Worm (Caenorhabditis elegans): Measurements from ENCODE around the gene ZK1290.7.

ZK1290.7 gene

DNA sequence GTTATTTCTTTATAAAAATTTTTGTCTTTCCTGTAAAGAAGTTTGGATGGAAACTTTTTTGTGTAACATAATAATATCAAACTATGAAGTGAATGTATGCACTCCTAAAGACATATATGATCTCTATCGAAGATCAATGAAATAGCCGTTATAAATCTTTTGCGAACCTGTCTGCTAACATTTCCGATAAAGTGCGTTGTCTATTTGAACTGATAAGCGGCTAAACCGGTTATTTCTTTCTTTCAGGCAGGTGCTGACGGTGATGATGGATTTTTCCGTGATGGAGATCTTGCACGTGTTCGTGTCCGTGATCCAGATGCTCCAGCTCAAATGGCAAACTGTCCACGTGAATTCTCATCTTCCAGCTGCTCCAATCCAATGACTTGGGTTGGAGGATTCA, 6.1 kb upstream of the ZK1290.7 start:
- TF ChIP-seq unc-62 (GFP tag; optimal IDR thresholded peaks at IDR 0.05) (no peak), ceh-43 (GFP tag; optimal IDR thresholded peaks at IDR 0.05) (no peak), drap-1 (GFP tag; optimal IDR thresholded peaks at IDR 0.05) (no peak), ceh-83 (GFP tag; optimal IDR thresholded peaks at IDR 0.05) (no peak), lsy-2 (tag; optimal IDR thresholded peaks at IDR 0.05) (no peak), ceh-39 (tag; optimal IDR thresholded peaks at IDR 0.05) (no peak), nhr-76 (tag; optimal IDR thresholded peaks at IDR 0.05) (no peak), elt-3 (tag; optimal IDR thresholded peaks at IDR 0.05) (no peak), zip-8 (tag; optimal IDR thresholded peaks at IDR 0.05) (no peak), ham-2 (GFP tag; optimal IDR thresholded peaks at IDR 0.05) (no peak), nhr-12 (tag; optimal IDR thresholded peaks at IDR 0.05) (no peak), flh-1 (GFP tag; optimal IDR thresholded peaks at IDR 0.05) (no peak), cnd-1 (tag; optimal IDR thresholded peaks at IDR 0.05) (no peak), M03D4.4 (tag; optimal IDR thresholded peaks at IDR 0.05) (no peak), sptf-1 (tag; optimal IDR thresholded peaks at IDR 0.05) (no peak), ztf-11 (tag; optimal IDR thresholded peaks at IDR 0.05) (no peak), elt-1 (tag; optimal IDR thresholded peaks at IDR 0.05; ENCODE audit: borderline replicate concordance, insufficient read depth) (no peak)

DNA sequence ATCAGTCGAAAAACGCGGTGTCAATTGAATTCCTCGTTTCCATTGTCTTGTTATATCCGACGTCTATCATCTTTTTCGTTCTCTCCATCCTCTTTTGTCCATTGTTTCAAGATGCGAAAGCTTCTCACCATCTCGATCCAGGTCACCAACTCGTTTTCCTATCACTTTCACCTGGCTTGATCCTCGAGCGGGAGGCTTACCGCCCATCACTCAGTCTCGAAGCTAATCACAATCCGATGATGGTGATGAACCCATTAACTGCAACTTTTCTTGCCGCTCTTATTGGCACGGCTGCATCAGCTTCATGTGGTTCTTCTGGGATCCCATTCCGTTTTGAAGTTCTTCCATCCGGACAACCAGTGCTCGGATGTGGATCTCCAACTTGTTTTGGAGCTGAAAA, 5.6 kb upstream of the ZK1290.7 start, which contains the start of gene wrt-1:
TSS of gene wrt-1 (plus strand) at position 53 of the 400 bp plus-strand sequence.
- TF ChIP-seq ceh-43 (GFP tag; optimal IDR thresholded peaks at IDR 0.05) (no peak), sptf-1 (tag; optimal IDR thresholded peaks at IDR 0.05) (no peak), ham-2 (GFP tag; optimal IDR thresholded peaks at IDR 0.05) (peak; percentile 13)

DNA sequence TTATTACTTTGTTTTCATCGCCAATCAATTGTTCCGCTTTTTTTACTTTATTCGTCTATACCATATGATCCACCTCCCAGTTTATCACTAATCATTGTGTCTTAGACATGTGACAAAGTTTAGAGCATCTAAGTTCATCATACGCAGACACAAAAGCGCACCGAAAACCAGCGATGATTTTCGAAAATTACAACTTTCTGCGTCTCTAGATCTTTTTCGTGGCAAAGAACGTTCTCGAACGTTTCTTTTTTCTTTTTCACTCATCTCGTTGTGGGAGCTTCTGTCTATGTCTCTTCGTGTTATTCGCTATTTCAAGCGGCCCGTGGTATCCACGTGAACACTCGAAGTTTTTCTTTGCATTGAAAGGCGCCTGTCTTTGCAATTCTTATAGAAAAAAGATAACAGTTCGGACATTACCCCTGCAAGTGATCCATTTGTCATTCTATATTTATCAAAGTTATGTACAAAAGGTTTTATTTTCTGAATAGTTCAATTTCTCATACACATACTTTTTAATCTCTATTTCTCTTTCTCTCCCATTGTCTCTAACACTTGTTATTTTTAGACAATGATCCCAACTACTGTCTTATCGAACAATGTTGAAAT, 3.8 kb upstream of the ZK1290.7 start, which contains the start of gene ZK1290.5:
TSS of gene ZK1290.5 (plus strand) at position 566 of the 606 bp plus-strand sequence.
- no peak for TF ChIP-seq sem-2 (GFP tag; optimal IDR thresholded peaks at IDR 0.05)
- peak; percentile 76 for TF ChIP-seq unc-62 (GFP tag; optimal IDR thresholded peaks at IDR 0.05)
- TF ChIP-seq hlh-1 (tag; optimal IDR thresholded peaks at IDR 0.05) = peak; percentile 62
- peak; percentile 46 for TF ChIP-seq nhr-237 (tag; optimal IDR thresholded peaks at IDR 0.05)
- peak; percentile 70 for TF ChIP-seq unc-120 (tag; optimal IDR thresholded peaks at IDR 0.05; ENCODE audit: poor library complexity, severe bottlenecking)

DNA sequence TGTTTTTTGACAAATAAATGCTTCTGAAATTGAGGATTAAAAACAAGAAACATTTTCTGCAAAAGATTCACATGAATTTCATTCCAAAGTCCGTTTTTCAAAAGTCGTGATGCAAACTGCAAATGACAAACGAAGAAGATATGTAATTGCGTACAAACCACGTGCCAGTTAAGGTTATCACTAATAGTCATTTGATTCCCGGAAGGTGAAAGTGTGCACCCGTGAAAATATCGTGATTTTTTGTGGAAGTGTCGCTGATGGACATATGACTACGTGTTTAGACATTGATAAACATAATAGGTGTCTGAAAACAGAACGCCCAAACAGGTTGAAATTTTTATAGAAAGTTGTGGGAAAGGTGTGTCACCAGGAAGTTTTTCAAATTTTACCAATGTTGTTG, 2.9 kb upstream of the ZK1290.7 start:
- TF ChIP-seq blmp-1 (tag; optimal IDR thresholded peaks at IDR 0.05) (no peak), drap-1 (GFP tag; optimal IDR thresholded peaks at IDR 0.05) (no peak), ham-2 (GFP tag; optimal IDR thresholded peaks at IDR 0.05) (no peak), bed-3 (GFP tag; optimal IDR thresholded peaks at IDR 0.05) (no peak), ceh-39 (tag; optimal IDR thresholded peaks at IDR 0.05) (no peak), flh-1 (GFP tag; optimal IDR thresholded peaks at IDR 0.05) (no peak), zip-8 (tag; optimal IDR thresholded peaks at IDR 0.05) (no peak), cnd-1 (tag; optimal IDR thresholded peaks at IDR 0.05) (no peak), mab-5 (tag; optimal IDR thresholded peaks at IDR 0.05) (no peak), nhr-2 (tag; optimal IDR thresholded peaks at IDR 0.05) (no peak), nhr-28 (tag; optimal IDR thresholded peaks at IDR 0.05) (no peak), ztf-11 (tag; optimal IDR thresholded peaks at IDR 0.05) (no peak), nhr-237 (tag; optimal IDR thresholded peaks at IDR 0.05) (no peak), nhr-12 (tag; optimal IDR thresholded peaks at IDR 0.05) (no peak), snpc-4 (tag; optimal IDR thresholded peaks at IDR 0.05) (no peak), ceh-43 (GFP tag; optimal IDR thresholded peaks at IDR 0.05) (no peak), unc-120 (tag; optimal IDR thresholded peaks at IDR 0.05; ENCODE audit: poor library complexity, severe bottlenecking) (no peak), lin-13 (tag; optimal IDR thresholded peaks at IDR 0.05) (no peak), hlh-1 (tag; optimal IDR thresholded peaks at IDR 0.05) (no peak), nhr-76 (tag; optimal IDR thresholded peaks at IDR 0.05) (no peak)

DNA sequence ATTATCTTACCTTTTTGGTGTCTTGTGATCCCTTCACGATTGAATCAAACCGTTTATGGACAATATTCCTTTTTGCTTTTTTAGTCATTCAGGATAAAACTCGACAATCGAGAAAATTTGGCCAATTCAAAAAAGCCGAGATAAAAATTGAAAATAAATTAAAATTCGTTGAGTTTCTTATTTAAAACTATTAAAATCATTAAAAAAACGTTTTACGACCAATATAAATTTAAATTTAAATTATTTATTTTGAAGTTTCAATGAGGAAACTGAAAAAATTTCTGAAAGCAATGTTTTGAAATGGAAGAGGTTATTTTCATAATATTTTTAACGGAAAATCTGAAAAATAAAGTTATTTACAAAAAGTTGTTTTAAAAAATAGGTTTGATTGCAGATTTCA, 2.1 kb downstream of the ZK1290.7 start, which contains the start of gene ZK1290.15:
TSS of gene ZK1290.15 (plus strand) at position 301 of the 400 bp plus-strand sequence.
- TF ChIP-seq nhr-12 (tag; optimal IDR thresholded peaks at IDR 0.05) (no peak), unc-120 (tag; optimal IDR thresholded peaks at IDR 0.05; ENCODE audit: poor library complexity, severe bottlenecking) (no peak)

DNA sequence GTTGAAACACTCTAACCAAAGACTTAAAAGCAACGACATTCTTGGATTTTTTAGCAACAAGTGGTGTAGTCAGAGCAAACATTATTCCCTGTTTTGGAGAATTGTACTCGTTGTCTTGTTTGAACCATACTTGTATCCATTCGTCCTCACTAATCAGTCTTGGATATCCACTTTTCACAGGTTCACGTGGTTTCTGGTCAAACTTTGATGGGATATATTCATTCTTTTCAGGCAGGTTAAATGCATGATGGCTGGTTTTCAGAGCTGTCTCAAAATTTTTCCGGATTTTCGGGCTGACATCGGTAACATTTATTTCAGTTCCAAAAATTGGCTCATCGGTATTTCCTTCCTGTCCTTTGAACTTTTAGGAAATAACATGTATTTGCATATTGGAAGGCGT, 3.9 kb downstream of the ZK1290.7 start:
- TF ChIP-seq zip-8 (tag; optimal IDR thresholded peaks at IDR 0.05) (no peak), hlh-1 (tag; optimal IDR thresholded peaks at IDR 0.05) (no peak), ztf-11 (tag; optimal IDR thresholded peaks at IDR 0.05) (no peak)
